Worm (Caenorhabditis elegans): Measurements from ENCODE around the gene C49C8.5.
A peak's percentile ranks its signal among the peaks of the same experiment; 100 is the strongest.

Gene C49C8.5

ce11 chrIV:8653592-8653991, at the start of gene C49C8.5:
C49C8.5 (minus strand) TSS chrIV:8653664.
- no peak for TF ChIP-seq tbx-11 (GFP tag; IDR thresholded peaks at IDR 0.05)
- no peak for TF ChIP-seq ceh-36 (tag; optimal IDR thresholded peaks at IDR 0.05)
- no peak for TF ChIP-seq F13C5.2 (tag; optimal IDR thresholded peaks at IDR 0.05)
- TF ChIP-seq tbx-37 (GFP tag; conservative IDR thresholded peaks at IDR 0.05): no peak
- TF ChIP-seq scrt-1 (GFP tag; IDR thresholded peaks at IDR 0.05): no peak
- no peak for TF ChIP-seq tra-4 (tag; optimal IDR thresholded peaks at IDR 0.05)
- no peak for TF ChIP-seq pes-1 (GFP tag; IDR thresholded peaks at IDR 0.05)

ce11 chrIV:8697436-8697835, 44.0 kb upstream of the C49C8.5 start, which contains the start of gene ttll-11:
ttll-11 (plus strand) TSS chrIV:8697736.
- no peak for TF ChIP-seq B0310.2 (tag; optimal IDR thresholded peaks at IDR 0.05)
- no peak for TF ChIP-seq ama-1 (optimal IDR thresholded peaks at IDR 0.05)
- no peak for TF ChIP-seq pes-1 (GFP tag; IDR thresholded peaks at IDR 0.05)

- TF ChIP-seq sea-1 (GFP tag; conservative IDR thresholded peaks at IDR 0.05) (no peak), ceh-36 (tag; optimal IDR thresholded peaks at IDR 0.05) (no peak), ceh-13 (GFP tag; optimal IDR thresholded peaks at IDR 0.05) (no peak), scrt-1 (GFP tag; IDR thresholded peaks at IDR 0.05) (no peak), B0310.2 (tag; optimal IDR thresholded peaks at IDR 0.05) (no peak), tbx-37 (GFP tag; conservative IDR thresholded peaks at IDR 0.05) (no peak), ets-7 (tag; optimal IDR thresholded peaks at IDR 0.05) (no peak), flt-1 (GFP tag; IDR thresholded peaks at IDR 0.05) (no peak), tbx-11 (GFP tag; IDR thresholded peaks at IDR 0.05) (no peak), hmg-4 (GFP tag; optimal IDR thresholded peaks at IDR 0.05) (no peak), tra-4 (tag; optimal IDR thresholded peaks at IDR 0.05) (no peak), hmbx-1 (tag; optimal IDR thresholded peaks at IDR 0.05) (no peak), hnd-1 (tag; optimal IDR thresholded peaks at IDR 0.05) (no peak), ama-1 (optimal IDR thresholded peaks at IDR 0.05) (no peak), F13C5.2 (tag; optimal IDR thresholded peaks at IDR 0.05) (no peak)
Observed at ce11 chrIV:8691486-8691885, 38.0 kb upstream of the C49C8.5 start, which contains the start of the genes hst-1 and ints-6. hst-1 (minus strand) TSS chrIV:8691513. ints-6 (plus strand) TSS chrIV:8691745.

- TF ChIP-seq hmbx-1 (tag; optimal IDR thresholded peaks at IDR 0.05) (no peak), aly-1 (tag; optimal IDR thresholded peaks at IDR 0.05) (no peak), sea-1 (GFP tag; conservative IDR thresholded peaks at IDR 0.05) (no peak), F13C5.2 (tag; optimal IDR thresholded peaks at IDR 0.05) (peak; percentile 41), ets-7 (tag; optimal IDR thresholded peaks at IDR 0.05) (no peak), flt-1 (GFP tag; IDR thresholded peaks at IDR 0.05) (no peak), tbx-37 (GFP tag; conservative IDR thresholded peaks at IDR 0.05) (no peak), pes-1 (GFP tag; IDR thresholded peaks at IDR 0.05) (no peak)
Observed at ce11 chrIV:8687605-8688191, 34.2 kb upstream of the C49C8.5 start, which contains the start of gene snrp-3. snrp-3 (minus strand) TSS chrIV:8687810.

ce11 chrIV:8686966-8687365, 33.5 kb upstream of the C49C8.5 start:
- no peak for TF ChIP-seq pes-1 (GFP tag; IDR thresholded peaks at IDR 0.05)

- no peak for TF ChIP-seq ceh-13 (GFP tag; optimal IDR thresholded peaks at IDR 0.05)
- no peak for TF ChIP-seq hmg-4 (GFP tag; optimal IDR thresholded peaks at IDR 0.05)
- no peak for TF ChIP-seq ama-1 (optimal IDR thresholded peaks at IDR 0.05)
- TF ChIP-seq B0310.2 (tag; optimal IDR thresholded peaks at IDR 0.05): no peak
- no peak for TF ChIP-seq hmbx-1 (tag; optimal IDR thresholded peaks at IDR 0.05)
- no peak for TF ChIP-seq sea-1 (GFP tag; conservative IDR thresholded peaks at IDR 0.05)
- TF ChIP-seq scrt-1 (GFP tag; IDR thresholded peaks at IDR 0.05): no peak
- no peak for TF ChIP-seq tbx-37 (GFP tag; conservative IDR thresholded peaks at IDR 0.05)
- no peak for TF ChIP-seq pes-1 (GFP tag; IDR thresholded peaks at IDR 0.05)
- TF ChIP-seq ets-7 (tag; optimal IDR thresholded peaks at IDR 0.05): no peak
- no peak for TF ChIP-seq ceh-36 (tag; optimal IDR thresholded peaks at IDR 0.05)
- TF ChIP-seq tra-4 (tag; optimal IDR thresholded peaks at IDR 0.05): no peak
- TF ChIP-seq tbx-11 (GFP tag; IDR thresholded peaks at IDR 0.05): no peak
- TF ChIP-seq aly-1 (tag; optimal IDR thresholded peaks at IDR 0.05): no peak
- TF ChIP-seq F13C5.2 (tag; optimal IDR thresholded peaks at IDR 0.05): no peak
Observed at ce11 chrIV:8686510-8686909, 33.0 kb upstream of the C49C8.5 start, which contains the start of gene pole-2. pole-2 (minus strand) TSS chrIV:8686610.

- no peak for TF ChIP-seq sea-1 (GFP tag; conservative IDR thresholded peaks at IDR 0.05)
- TF ChIP-seq tbx-11 (GFP tag; IDR thresholded peaks at IDR 0.05): no peak
- TF ChIP-seq scrt-1 (GFP tag; IDR thresholded peaks at IDR 0.05): no peak
- no peak for TF ChIP-seq ama-1 (optimal IDR thresholded peaks at IDR 0.05)
- no peak for TF ChIP-seq hmg-4 (GFP tag; optimal IDR thresholded peaks at IDR 0.05)
- TF ChIP-seq tra-4 (tag; optimal IDR thresholded peaks at IDR 0.05): no peak
- no peak for TF ChIP-seq aly-1 (tag; optimal IDR thresholded peaks at IDR 0.05)
- TF ChIP-seq F13C5.2 (tag; optimal IDR thresholded peaks at IDR 0.05): no peak
- no peak for TF ChIP-seq tbx-37 (GFP tag; conservative IDR thresholded peaks at IDR 0.05)
- TF ChIP-seq ets-7 (tag; optimal IDR thresholded peaks at IDR 0.05): no peak
- no peak for TF ChIP-seq ceh-13 (GFP tag; optimal IDR thresholded peaks at IDR 0.05)
- no peak for TF ChIP-seq hnd-1 (tag; optimal IDR thresholded peaks at IDR 0.05)
- TF ChIP-seq flt-1 (GFP tag; IDR thresholded peaks at IDR 0.05): no peak
- TF ChIP-seq hmbx-1 (tag; optimal IDR thresholded peaks at IDR 0.05): no peak
- no peak for TF ChIP-seq pes-1 (GFP tag; IDR thresholded peaks at IDR 0.05)
- no peak for TF ChIP-seq B0310.2 (tag; optimal IDR thresholded peaks at IDR 0.05)
- TF ChIP-seq ceh-36 (tag; optimal IDR thresholded peaks at IDR 0.05): no peak
Observed at ce11 chrIV:8679225-8679624, 25.8 kb upstream of the C49C8.5 start, which contains the start of gene nlp-60. nlp-60 (minus strand) TSS chrIV:8679325.

ce11 chrIV:8677303-8677702, 23.8 kb upstream of the C49C8.5 start, which contains the start of gene F08B4.8:
F08B4.8 (plus strand) TSS chrIV:8677603.
- TF ChIP-seq aly-1 (tag; optimal IDR thresholded peaks at IDR 0.05) (no peak), tra-4 (tag; optimal IDR thresholded peaks at IDR 0.05) (no peak), ceh-36 (tag; optimal IDR thresholded peaks at IDR 0.05) (no peak), ama-1 (optimal IDR thresholded peaks at IDR 0.05) (no peak), hnd-1 (tag; optimal IDR thresholded peaks at IDR 0.05) (no peak), ets-7 (tag; optimal IDR thresholded peaks at IDR 0.05) (no peak), flt-1 (GFP tag; IDR thresholded peaks at IDR 0.05) (no peak), pes-1 (GFP tag; IDR thresholded peaks at IDR 0.05) (no peak), F13C5.2 (tag; optimal IDR thresholded peaks at IDR 0.05) (no peak), hmbx-1 (tag; optimal IDR thresholded peaks at IDR 0.05) (no peak), tbx-11 (GFP tag; IDR thresholded peaks at IDR 0.05) (no peak), tbx-37 (GFP tag; conservative IDR thresholded peaks at IDR 0.05) (no peak), scrt-1 (GFP tag; IDR thresholded peaks at IDR 0.05) (no peak)
